Fruit fly (Drosophila melanogaster) whole organism, embryonic: Measurements from ENCODE around the gene HUWE1.
A peak's percentile ranks its signal among the peaks of the same experiment; 100 is the strongest.

Experiments
- ATbp ChIP-seq: fragments of 200-800 bp; sonication (Bioruptor generic); optimal IDR thresholded peaks from 2 replicates; lab custom pipeline; 2017; ENCODE audit warnings: missing biosample characterization, mild to moderate bottlenecking, missing genetic modification characterization, missing genetic modification reagents
- Atf6 ChIP-seq: fragments of 200-800 bp; sonication (Bioruptor generic); IDR thresholded peaks from 2 replicates; pipeline ENCODE4 v1.3.6; 2022; ENCODE audit warnings: missing biosample characterization, missing genetic modification characterization
- Bgb ChIP-seq: fragments of 200-800 bp; sonication (Bioruptor generic); IDR thresholded peaks from 2 replicates; pipeline ENCODE4 v1.3.6; 2022; ENCODE audit warnings: missing biosample characterization, missing genetic modification characterization; ENCODE audit not compliant: partially characterized antibody
- CG10366 ChIP-seq: fragments of 200-800 bp; sonication (Bioruptor generic); IDR thresholded peaks from 2 replicates; pipeline ENCODE4 v1.3.6; 2022; ENCODE audit warnings: missing biosample characterization, missing genetic modification characterization
- CG13296 ChIP-seq: fragments of 200-800 bp; sonication (Bioruptor generic); optimal IDR thresholded peaks from 3 replicates; lab custom pipeline; 2018; ENCODE audit warnings: missing biosample characterization, mild to moderate bottlenecking, missing genetic modification characterization
- CG15269 ChIP-seq: fragments of 200-800 bp; sonication (Bioruptor generic); optimal IDR thresholded peaks from 2 replicates; lab custom pipeline; 2018; ENCODE audit warnings: missing biosample characterization, mild to moderate bottlenecking, missing genetic modification characterization, moderate library complexity
- CG1832 ChIP-seq: fragments of 200-800 bp; sonication (Bioruptor generic); optimal IDR thresholded peaks from 2 replicates; lab custom pipeline; 2017; ENCODE audit warnings: missing biosample characterization, mild to moderate bottlenecking, missing genetic modification characterization, inconsistent platforms
- CG2116 ChIP-seq: fragments of 200-800 bp; sonication (Bioruptor generic); optimal IDR thresholded peaks from 3 replicates; lab custom pipeline; 2018; ENCODE audit warnings: missing biosample characterization, mild to moderate bottlenecking, missing genetic modification characterization
- CG3065 ChIP-seq: fragments of 200-800 bp; sonication (Bioruptor generic); optimal IDR thresholded peaks from 2 replicates; lab custom pipeline; 2016; ENCODE audit warnings: missing biosample characterization, missing genetic modification characterization
- CG32772 ChIP-seq: fragments of 200-800 bp; sonication (Bioruptor generic); IDR thresholded peaks from 2 replicates; pipeline ENCODE4 v1.3.6; 2022; ENCODE audit warnings: missing biosample characterization, missing genetic modification characterization
- CG3726 ChIP-seq: fragments of 200-800 bp; sonication (Bioruptor generic); IDR thresholded peaks from 3 replicates; pipeline ENCODE4, ENCODE4 v1.3.6; 2022; ENCODE audit warnings: missing biosample characterization, missing genetic modification characterization
- CG4820 ChIP-seq: fragments of 200-800 bp; sonication (Bioruptor generic); optimal IDR thresholded peaks from 3 replicates; lab custom pipeline; 2016; ENCODE audit warnings: missing biosample characterization, missing genetic modification characterization
- CG4854 ChIP-seq: fragments of 200-800 bp; sonication (Bioruptor generic); optimal IDR thresholded peaks from 2 replicates; lab custom pipeline; 2016; ENCODE audit warnings: missing biosample characterization, missing genetic modification characterization, inconsistent platforms
- CG5245 ChIP-seq: fragments of 200-800 bp; sonication (Bioruptor generic); optimal IDR thresholded peaks from 3 replicates; lab custom pipeline; 2016; ENCODE audit warnings: missing biosample characterization, missing genetic modification characterization
- CG5953 ChIP-seq: fragments of 200-800 bp; sonication (Bioruptor generic); IDR thresholded peaks from 2 replicates; pipeline ENCODE4 v1.3.6; 2022; ENCODE audit warnings: missing biosample characterization, missing genetic modification characterization
- CG6254 ChIP-seq: fragments of 200-800 bp; sonication (Bioruptor generic); optimal IDR thresholded peaks from 3 replicates; lab custom pipeline; 2017; ENCODE audit warnings: mild to moderate bottlenecking, missing biosample characterization, missing genetic modification reagents, missing genetic modification characterization
- CG6683 ChIP-seq: fragments of 200-800 bp; sonication (Bioruptor generic); optimal IDR thresholded peaks from 2 replicates; lab custom pipeline; 2017; ENCODE audit warnings: missing biosample characterization, mild to moderate bottlenecking, missing genetic modification characterization, missing genetic modification reagents
- CG6813 ChIP-seq: fragments of 200-800 bp; sonication (Bioruptor generic); optimal IDR thresholded peaks from 2 replicates; lab custom pipeline; 2017; ENCODE audit warnings: missing biosample characterization, missing genetic modification characterization, mild to moderate bottlenecking, moderate library complexity, missing genetic modification reagents
- CG6854 ChIP-seq: fragments of 200-800 bp; sonication (Bioruptor generic); optimal IDR thresholded peaks from 3 replicates; lab custom pipeline; 2017; ENCODE audit warnings: missing biosample characterization, mild to moderate bottlenecking, missing genetic modification characterization
- CG7372 ChIP-seq: fragments of 200-800 bp; sonication (Bioruptor generic); IDR thresholded peaks from 2 replicates; pipeline ENCODE4 v1.3.6; 2022; ENCODE audit warnings: missing biosample characterization, missing genetic modification characterization
- CG9437 ChIP-seq: fragments of 200-800 bp; sonication (Bioruptor generic); optimal IDR thresholded peaks from 2 replicates; lab custom pipeline; 2018; ENCODE audit warnings: missing biosample characterization, mild to moderate bottlenecking, missing genetic modification characterization
- CG9932 ChIP-seq: fragments of 200-800 bp; sonication (Bioruptor generic); IDR thresholded peaks from 2 replicates; pipeline ENCODE4 v1.3.6; 2022; ENCODE audit warnings: missing biosample characterization, missing genetic modification characterization
- Dek ChIP-seq: fragments of 200-800 bp; sonication (Bioruptor generic); optimal IDR thresholded peaks from 3 replicates; lab custom pipeline; 2019; ENCODE audit warnings: missing biosample characterization, mild to moderate bottlenecking, missing genetic modification characterization, moderate library complexity
- Dref ChIP-seq: fragments of 200-800 bp; sonication (Bioruptor generic); IDR thresholded peaks from 2 replicates; pipeline ENCODE4 v1.3.6; 2022; ENCODE audit warnings: missing biosample characterization, missing genetic modification characterization
- H15 ChIP-seq: fragments of 200-800 bp; sonication (Bioruptor generic); IDR thresholded peaks from 3 replicates; pipeline ENCODE4 v1.3.6; 2022; ENCODE audit warnings: missing biosample characterization, missing genetic modification characterization
- HHEX ChIP-seq: fragments of 200-800 bp; sonication (Bioruptor generic); optimal IDR thresholded peaks from 3 replicates; lab custom pipeline; 2017; ENCODE audit warnings: missing biosample characterization, mild to moderate bottlenecking, missing genetic modification characterization, missing genetic modification reagents
- HmgZ ChIP-seq: fragments of 200-800 bp; sonication (Bioruptor generic); optimal IDR thresholded peaks from 2 replicates; lab custom pipeline; 2018; ENCODE audit warnings: missing biosample characterization, mild to moderate bottlenecking, missing genetic modification characterization
- Hmr ChIP-seq: fragments of 200-800 bp; sonication (Bioruptor generic); optimal IDR thresholded peaks from 3 replicates; lab custom pipeline; 2017; ENCODE audit warnings: mild to moderate bottlenecking, missing biosample characterization, missing genetic modification reagents, missing genetic modification characterization
- Myb ChIP-seq: fragments of 200-800 bp; sonication (Bioruptor generic); optimal IDR thresholded peaks from 2 replicates; lab custom pipeline; 2016; ENCODE audit warnings: missing biosample characterization, missing genetic modification characterization
- NC2α ChIP-seq: fragments of 200-800 bp; sonication (Bioruptor generic); optimal IDR thresholded peaks from 2 replicates; lab custom pipeline; 2016; ENCODE audit warnings: missing biosample characterization, missing genetic modification characterization
- Oaz ChIP-seq: fragments of 200-800 bp; sonication (Bioruptor generic); IDR thresholded peaks from 2 replicates; pipeline ENCODE4 v1.3.6; 2022; ENCODE audit warnings: missing biosample characterization, missing genetic modification characterization
- Oli ChIP-seq: fragments of 200-800 bp; sonication (Bioruptor generic); optimal IDR thresholded peaks from 2 replicates; lab custom pipeline; 2018; ENCODE audit warnings: missing biosample characterization, mild to moderate bottlenecking, missing genetic modification characterization, moderate library complexity
- Opbp ChIP-seq: fragments of 200-800 bp; sonication (Bioruptor generic); IDR thresholded peaks from 3 replicates; pipeline ENCODE4 v1.3.6; 2022; ENCODE audit warnings: missing biosample characterization, missing genetic modification characterization; ENCODE audit not compliant: partially characterized antibody
- Ravus ChIP-seq: fragments of 200-800 bp; sonication (Bioruptor generic); IDR thresholded peaks from 2 replicates; pipeline ENCODE4 v1.3.6; 2022; ENCODE audit warnings: missing biosample characterization, missing genetic modification characterization
- Sox100B ChIP-seq: fragments of 200-800 bp; sonication (Bioruptor generic); optimal IDR thresholded peaks from 3 replicates; lab custom pipeline; 2018; ENCODE audit warnings: missing biosample characterization, mild to moderate bottlenecking, missing genetic modification characterization
- Sry-β ChIP-seq: fragments of 200-800 bp; sonication (Bioruptor generic); optimal IDR thresholded peaks from 2 replicates; lab custom pipeline; 2018; ENCODE audit warnings: missing biosample characterization, mild to moderate bottlenecking, missing genetic modification characterization, moderate library complexity
- Tbp ChIP-seq: fragments of >200 bp; optimal IDR thresholded peaks from 2 replicates; lab custom pipeline; 2018; ENCODE audit warnings: missing biosample characterization, missing genetic modification characterization
- chn ChIP-seq: fragments of 200-800 bp; sonication (Bioruptor generic); optimal IDR thresholded peaks from 2 replicates; lab custom pipeline; 2016; ENCODE audit warnings: missing biosample characterization, missing genetic modification characterization
- emc ChIP-seq: fragments of 200-800 bp; sonication (Bioruptor generic); optimal IDR thresholded peaks from 2 replicates; lab custom pipeline; 2016; ENCODE audit warnings: missing biosample characterization, missing genetic modification characterization
- gsb-n ChIP-seq: fragments of 200-800 bp; sonication (Bioruptor generic); optimal IDR thresholded peaks from 3 replicates; lab custom pipeline; 2018; ENCODE audit warnings: missing biosample characterization, mild to moderate bottlenecking, missing genetic modification characterization
- ham ChIP-seq: fragments of 200-800 bp; sonication (Bioruptor generic); IDR thresholded peaks from 2 replicates; pipeline ENCODE4 v1.3.6; 2022; ENCODE audit warnings: missing biosample characterization, missing genetic modification characterization
- hbn ChIP-seq: fragments of 200-800 bp; sonication (Bioruptor generic); IDR thresholded peaks from 2 replicates; pipeline ENCODE4 v1.3.6; 2022; ENCODE audit warnings: missing biosample characterization, missing genetic modification characterization; ENCODE audit not compliant: partially characterized antibody
- nerfin-2 ChIP-seq: fragments of 200-800 bp; sonication (Bioruptor generic); IDR thresholded peaks from 2 replicates; pipeline ENCODE4 v1.3.6; 2022; ENCODE audit warnings: missing biosample characterization, missing genetic modification characterization; ENCODE audit not compliant: partially characterized antibody
- onecut ChIP-seq: fragments of 200-800 bp; sonication (Bioruptor generic); IDR thresholded peaks from 2 replicates; pipeline ENCODE4 v1.3.6; 2022; ENCODE audit warnings: missing biosample characterization, missing genetic modification characterization
- pum ChIP-seq: fragments of 200-800 bp; sonication (Bioruptor generic); optimal IDR thresholded peaks from 2 replicates; lab custom pipeline; 2016; ENCODE audit warnings: missing biosample characterization, missing genetic modification characterization
- ranshi ChIP-seq: fragments of 200-800 bp; sonication (Bioruptor generic); IDR thresholded peaks from 2 replicates; pipeline ENCODE4 v1.3.6; 2022; ENCODE audit warnings: missing biosample characterization, missing genetic modification characterization
- sens-2 ChIP-seq: fragments of 200-800 bp; sonication (Bioruptor generic); IDR thresholded peaks from 2 replicates; pipeline ENCODE4 v1.3.6; 2022; ENCODE audit warnings: missing biosample characterization, missing genetic modification characterization
- sima ChIP-seq: fragments of 200-800 bp; sonication (Bioruptor generic); optimal IDR thresholded peaks from 2 replicates; lab custom pipeline; 2016; ENCODE audit warnings: missing biosample characterization, missing genetic modification characterization
- sisA ChIP-seq: fragments of 200-800 bp; sonication (Bioruptor generic); IDR thresholded peaks from 2 replicates; pipeline ENCODE4 v1.3.6; 2022; ENCODE audit warnings: missing biosample characterization, missing genetic modification characterization
- tna ChIP-seq: fragments of 200-800 bp; sonication (Bioruptor generic); IDR thresholded peaks from 2 replicates; pipeline ENCODE4 v1.3.6; 2022; ENCODE audit warnings: missing biosample characterization, missing genetic modification characterization; ENCODE audit not compliant: partially characterized antibody
- wdn ChIP-seq: fragments of 200-800 bp; sonication (Bioruptor generic); IDR thresholded peaks from 2 replicates; pipeline ENCODE4 v1.3.6; 2022; ENCODE audit warnings: missing biosample characterization, missing genetic modification characterization
- zf30C ChIP-seq: fragments of 200-800 bp; sonication (Bioruptor generic); optimal IDR thresholded peaks from 3 replicates; lab custom pipeline; 2018; ENCODE audit warnings: missing biosample characterization, mild to moderate bottlenecking, missing genetic modification characterization

HUWE1 gene

dm6 chrX:15701047-15701446 is 11.4 kb upstream of the HUWE1 start, which contains the start of gene CG9240 (continued):
- TF ChIP-seq Opbp (0 out of 3 replicates have a peak, but pooled peaks have one; percentile 47), Oli (no peak), zf30C (GFP tag; lab: Kevin White, UChicago) (no peak), NC2α (no peak), CG4820 (no peak), CG10366 (GFP tag; lab: Robert Waterston, UW) (no peak), emc (GFP tag; lab: Kevin White, UChicago) (no peak), CG9932 (no peak), CG32772 (GFP tag; lab: Robert Waterston, UW) (no peak), Dek (tag; lab: Kevin White, UChicago) (no peak), ham (GFP tag; lab: Robert Waterston, UW) (no peak), Tbp (GFP tag; lab: Kevin White, UChicago) (no peak), CG13296 (no peak), Atf6 (GFP tag; lab: Robert Waterston, UW) (no peak), CG5953 (GFP tag; lab: Robert Waterston, UW) (no peak), Ravus (GFP tag; lab: Robert Waterston, UW) (no peak), CG15269 (no peak), CG3726 (no peak), CG5245 (GFP tag; lab: Kevin White, UChicago) (no peak), wdn (GFP tag; lab: Robert Waterston, UW) (no peak), H15 (GFP tag; lab: Robert Waterston, UW) (no peak), CG2116 (peak; percentile 94), hbn (GFP tag; lab: Robert Waterston, UW) (no peak), chn (no peak), CG4854 (GFP tag; lab: Kevin White, UChicago) (no peak), CG6254 (no peak), Myb (no peak), sima (GFP tag; lab: Kevin White, UChicago) (no peak), CG3065 (GFP tag; lab: Kevin White, UChicago) (no peak), Bgb (GFP tag; lab: Robert Waterston, UW) (0 out of 2 replicates have a peak, but pooled peaks have one; percentile 16), HHEX (GFP tag; lab: Kevin White, UChicago) (no peak), ATbp (no peak), CG1832 (GFP tag; lab: Kevin White, UChicago) (no peak), sens-2 (GFP tag; lab: Robert Waterston, UW) (no peak), HmgZ (tag; lab: Kevin White, UChicago) (peak; percentile 44), nerfin-2 (GFP tag; lab: Robert Waterston, UW) (no peak), Dref (GFP tag; lab: Robert Waterston, UW) (peak; percentile 78), pum (no peak), Sry-β (GFP tag; lab: Kevin White, UChicago) (no peak), Hmr (GFP tag; lab: Kevin White, UChicago) (no peak), CG6813 (GFP tag; lab: Kevin White, UChicago) (no peak), Sox100B (GFP tag; lab: Kevin White, UChicago) (no peak), CG7372 (no peak), onecut (no peak), CG6854 (GFP tag; lab: Kevin White, UChicago) (no peak), CG9437 (GFP tag; lab: Kevin White, UChicago) (no peak), gsb-n (tag; lab: Kevin White, UChicago) (no peak), sisA (no peak), ranshi (no peak), CG6683 (no peak), tna (GFP tag; lab: Robert Waterston, UW) (no peak), Oaz (no peak)
